Worm (Caenorhabditis elegans) whole organism, L3 larva: Measurements from ENCODE around the gene clec-20.

Experiments
- ZK546.5 ChIP-seq: sonication (generic microtip); optimal IDR thresholded peaks from 2 replicates; lab custom pipeline; 2017; ENCODE audit warnings: missing biosample characterization, missing genetic modification characterization
- aly-2 ChIP-seq: fragments of 150-350 bp; optimal IDR thresholded peaks from 2 replicates; lab custom pipeline; 2014; ENCODE audit warnings: missing biosample characterization, missing genetic modification characterization
- ama-1 ChIP-seq: fragments of 150-350 bp; optimal IDR thresholded peaks from 2 replicates; lab custom pipeline; 2018
- ceh-16 ChIP-seq: sonication (generic microtip); optimal IDR thresholded peaks from 2 replicates; lab custom pipeline; 2017; ENCODE audit warnings: missing biosample characterization, missing genetic modification characterization
- ceh-28 ChIP-seq: fragments of 150-350 bp; optimal IDR thresholded peaks from 2 replicates; lab custom pipeline; 2014; ENCODE audit warnings: missing biosample characterization, missing genetic modification reagents, missing genetic modification characterization
- ceh-82 ChIP-seq: fragments of 150-350 bp; optimal IDR thresholded peaks from 2 replicates; lab custom pipeline; 2014; ENCODE audit warnings: missing biosample characterization, missing genetic modification characterization
- ceh-9 ChIP-seq: sonication (generic microtip); optimal IDR thresholded peaks from 2 replicates; lab custom pipeline; 2018; ENCODE audit warnings: missing biosample characterization, missing genetic modification characterization
- daf-12 ChIP-seq: fragments of 150-350 bp; optimal IDR thresholded peaks from 2 replicates; lab custom pipeline; 2014; ENCODE audit warnings: missing biosample characterization, missing genetic modification reagents, missing genetic modification characterization
- egl-27 ChIP-seq: sonication (generic microtip); optimal IDR thresholded peaks from 4 replicates; lab custom pipeline; 2017; ENCODE audit warnings: missing biosample characterization, missing genetic modification reagents, missing genetic modification characterization
- egl-5 ChIP-seq: fragments of 150-350 bp; optimal IDR thresholded peaks from 2 replicates; lab custom pipeline; 2017; ENCODE audit warnings: missing biosample characterization, missing genetic modification reagents, missing genetic modification characterization, inconsistent platforms
- elt-1 ChIP-seq: fragments of 150-350 bp; optimal IDR thresholded peaks from 2 replicates; lab custom pipeline; 2014; ENCODE audit warnings: missing biosample characterization, missing genetic modification characterization
- elt-2 ChIP-seq: sonication (generic microtip); optimal IDR thresholded peaks from 2 replicates; lab custom pipeline; 2016; ENCODE audit warnings: missing genetic modification reagents, mild to moderate bottlenecking, missing genetic modification characterization, missing compliant biosample characterization
- fkh-2 ChIP-seq: fragments of 150-350 bp; optimal IDR thresholded peaks from 2 replicates; lab custom pipeline; 2014; ENCODE audit warnings: missing biosample characterization, missing genetic modification reagents, missing genetic modification characterization
- fos-1 ChIP-seq: fragments of 150-350 bp; optimal IDR thresholded peaks from 2 replicates; lab custom pipeline; 2014; ENCODE audit warnings: missing biosample characterization, missing genetic modification characterization
- jun-1 ChIP-seq: fragments of 150-350 bp; optimal IDR thresholded peaks from 2 replicates; lab custom pipeline; 2014; ENCODE audit warnings: missing biosample characterization, missing genetic modification reagents, missing genetic modification characterization
- lin-15B ChIP-seq: fragments of 150-350 bp; optimal IDR thresholded peaks from 2 replicates; lab custom pipeline; 2014; ENCODE audit warnings: missing biosample characterization, missing genetic modification characterization
- lin-39 ChIP-seq: fragments of 150-350 bp; optimal IDR thresholded peaks from 2 replicates; lab custom pipeline; 2018; ENCODE audit warnings: missing biosample characterization, missing genetic modification reagents, missing genetic modification characterization
- mdl-1 ChIP-seq: fragments of 150-350 bp; optimal IDR thresholded peaks from 2 replicates; lab custom pipeline; 2014; ENCODE audit warnings: missing biosample characterization, missing genetic modification characterization
- mml-1 ChIP-seq: fragments of 150-350 bp; sonication (generic microtip); optimal IDR thresholded peaks from 3 replicates; lab custom pipeline; 2014; ENCODE audit warnings: missing biosample characterization, missing genetic modification characterization
- nfya-1 ChIP-seq: sonication (generic microtip); optimal IDR thresholded peaks from 2 replicates; lab custom pipeline; 2017; ENCODE audit warnings: missing genetic modification characterization, mild to moderate bottlenecking, missing compliant biosample characterization, antibody characterized with exemption, moderate library complexity; ENCODE audit not compliant: insufficient read depth
- nhr-12 ChIP-seq: fragments of 150-350 bp; optimal IDR thresholded peaks from 2 replicates; lab custom pipeline; 2014; ENCODE audit warnings: missing biosample characterization, missing genetic modification characterization
- nhr-23 ChIP-seq: fragments of 150-350 bp; optimal IDR thresholded peaks from 2 replicates; lab custom pipeline; 2014; ENCODE audit warnings: missing biosample characterization, missing genetic modification reagents, missing genetic modification characterization
- nhr-237 ChIP-seq: fragments of 150-350 bp; optimal IDR thresholded peaks from 2 replicates; lab custom pipeline; 2014; ENCODE audit warnings: missing biosample characterization, missing genetic modification characterization
- nhr-25 ChIP-seq: sonication (generic microtip); optimal IDR thresholded peaks from 2 replicates; lab custom pipeline; 2017; ENCODE audit warnings: missing biosample characterization, missing genetic modification characterization
- nhr-28 ChIP-seq: fragments of 150-350 bp; optimal IDR thresholded peaks from 2 replicates; lab custom pipeline; 2014; ENCODE audit warnings: missing biosample characterization, missing genetic modification characterization
- nhr-43 ChIP-seq: sonication (generic microtip); optimal IDR thresholded peaks from 2 replicates; lab custom pipeline; 2016; ENCODE audit warnings: mild to moderate bottlenecking, missing genetic modification characterization, missing compliant biosample characterization; ENCODE audit not compliant: poor library complexity, severe bottlenecking
- nhr-67 ChIP-seq: fragments of 150-350 bp; optimal IDR thresholded peaks from 2 replicates; lab custom pipeline; 2014; ENCODE audit warnings: missing biosample characterization, missing genetic modification characterization
- nhr-76 ChIP-seq: fragments of 150-350 bp; sonication (generic microtip); optimal IDR thresholded peaks from 5 replicates; lab custom pipeline; 2014; ENCODE audit warnings: missing biosample characterization, missing genetic modification characterization
- nhr-77 ChIP-seq: fragments of 150-350 bp; optimal IDR thresholded peaks from 2 replicates; lab custom pipeline; 2014; ENCODE audit warnings: missing biosample characterization, missing genetic modification characterization
- pha-4 ChIP-seq: fragments of 150-350 bp; optimal IDR thresholded peaks from 2 replicates; lab custom pipeline; 2014; ENCODE audit warnings: missing biosample characterization, missing genetic modification reagents, missing genetic modification characterization
- pqm-1 ChIP-seq: fragments of 150-350 bp; optimal IDR thresholded peaks from 2 replicates; lab custom pipeline; 2017; ENCODE audit warnings: missing biosample characterization, missing genetic modification characterization, inconsistent platforms
- sea-2 ChIP-seq: fragments of 150-350 bp; sonication (generic microtip); optimal IDR thresholded peaks from 4 replicates; lab custom pipeline; 2014; ENCODE audit warnings: missing biosample characterization, missing genetic modification reagents, missing genetic modification characterization
- skn-1 ChIP-seq: fragments of 150-350 bp; optimal IDR thresholded peaks from 2 replicates; lab custom pipeline; 2014; ENCODE audit warnings: missing biosample characterization, missing genetic modification characterization
- snpc-4 ChIP-seq: fragments of 150-350 bp; optimal IDR thresholded peaks from 2 replicates; lab custom pipeline; 2014; ENCODE audit warnings: missing biosample characterization, missing genetic modification characterization
- tbx-2 ChIP-seq: sonication (generic microtip); optimal IDR thresholded peaks from 2 replicates; lab custom pipeline; 2016; ENCODE audit warnings: mild to moderate bottlenecking, missing genetic modification characterization, missing compliant biosample characterization
- unc-39 ChIP-seq: sonication (generic microtip); optimal IDR thresholded peaks from 4 replicates; lab custom pipeline; 2017; ENCODE audit warnings: missing biosample characterization, missing genetic modification characterization
- unc-62 ChIP-seq: fragments of 150-350 bp; sonication (generic microtip); optimal IDR thresholded peaks from 4 replicates; lab custom pipeline; 2014; ENCODE audit warnings: missing biosample characterization, missing genetic modification reagents, missing genetic modification characterization
- zag-1 ChIP-seq: fragments of 150-350 bp; optimal IDR thresholded peaks from 2 replicates; lab custom pipeline; 2014; ENCODE audit warnings: missing biosample characterization, missing genetic modification characterization
- ztf-11 ChIP-seq: fragments of 150-350 bp; optimal IDR thresholded peaks from 2 replicates; lab custom pipeline; 2014; ENCODE audit warnings: missing biosample characterization, missing genetic modification characterization
- ztf-4 ChIP-seq: fragments of 150-350 bp; optimal IDR thresholded peaks from 2 replicates; lab custom pipeline; 2014; ENCODE audit warnings: missing biosample characterization, missing genetic modification characterization

Gene clec-20

ce11 chrII:1584140-1584539, 10.9 kb downstream of the clec-20 start, which contains the start of gene clec-21:
clec-21 (minus strand) TSS chrII:1584240.
- TF ChIP-seq nhr-28 (tag; lab: Kevin White, UChicago) (no peak), aly-2 (tag; lab: Kevin White, UChicago) (no peak), daf-12 (no peak), fos-1 (tag; lab: Kevin White, UChicago) (no peak), nhr-43 (tag; lab: Kevin White, UChicago) (no peak), nhr-23 (no peak), ztf-4 (tag; lab: Kevin White, UChicago) (no peak), ceh-16 (tag; lab: Kevin White, UChicago) (no peak), pha-4 (tag; lab: Kevin White, UChicago) (no peak), skn-1 (tag; lab: Kevin White, UChicago) (no peak), ZK546.5 (tag; lab: Kevin White, UChicago) (no peak)

- TF ChIP-seq elt-2 (peak; percentile 56), egl-27 (tag; lab: Kevin White, UChicago) (no peak), ceh-82 (tag; lab: Kevin White, UChicago) (no peak), unc-39 (no peak)
- TF ChIP-seq, all 47 proteins: peak for 1
These were observed 15.2 kb downstream of the clec-20 start, which contains the start of gene math-38 for ce11 chrII:1579886-1580285. math-38 (minus strand) TSS chrII:1579986.

- TF ChIP-seq nhr-23 (no peak), pqm-1 (tag; lab: Kevin White, UChicago) (peak; percentile 68), pha-4 (tag; lab: Kevin White, UChicago) (no peak), tbx-2 (tag; lab: Kevin White, UChicago) (no peak), fkh-2 (tag; lab: Kevin White, UChicago) (no peak), mdl-1 (tag; lab: Kevin White, UChicago) (no peak), lin-15B (tag; lab: Kevin White, UChicago) (no peak), nhr-67 (no peak), nhr-76 (tag; lab: Kevin White, UChicago) (no peak), nhr-77 (tag; lab: Kevin White, UChicago) (no peak), zag-1 (no peak), ama-1 (lab: Kevin White, UChicago) (no peak), nhr-12 (tag; lab: Kevin White, UChicago) (no peak), jun-1 (tag; lab: Kevin White, UChicago) (peak; percentile 21), mml-1 (tag; lab: Kevin White, UChicago) (no peak), lin-39 (tag; lab: Kevin White, UChicago) (no peak), nhr-25 (no peak), nhr-28 (tag; lab: Kevin White, UChicago) (no peak), elt-1 (tag; lab: Kevin White, UChicago) (no peak), snpc-4 (tag; lab: Kevin White, UChicago) (no peak), unc-62 (GFP tag; lab: Kevin White, UChicago) (no peak), elt-2 (peak; percentile 82), unc-39 (no peak), ztf-11 (tag; lab: Kevin White, UChicago) (no peak), ZK546.5 (tag; lab: Kevin White, UChicago) (no peak)
- TF ChIP-seq, all 47 proteins: peak for 3
These were observed 18.3 kb downstream of the clec-20 start for ce11 chrII:1576772-1577171.

- TF ChIP-seq sea-2 (GFP tag; lab: Kevin White, UChicago): no peak
- no peak for TF ChIP-seq lin-15B (tag; lab: Kevin White, UChicago)
- TF ChIP-seq nhr-12 (tag; lab: Kevin White, UChicago): no peak
- TF ChIP-seq ceh-28 (tag; lab: Kevin White, UChicago): no peak
- no peak for TF ChIP-seq fkh-2 (tag; lab: Kevin White, UChicago)
- no peak for TF ChIP-seq jun-1 (tag; lab: Kevin White, UChicago)
- TF ChIP-seq mml-1 (tag; lab: Kevin White, UChicago): no peak
- no peak for TF ChIP-seq egl-27 (tag; lab: Kevin White, UChicago)
- no peak for TF ChIP-seq egl-5
- TF ChIP-seq ceh-9 (tag; lab: Kevin White, UChicago): no peak
- TF ChIP-seq nfya-1 (tag; lab: Kevin White, UChicago): no peak
- no peak for TF ChIP-seq ceh-82 (tag; lab: Kevin White, UChicago)
- TF ChIP-seq daf-12: no peak
- no peak for TF ChIP-seq ama-1 (lab: Kevin White, UChicago)
- TF ChIP-seq nhr-237: no peak
- no peak for TF ChIP-seq ztf-11 (tag; lab: Kevin White, UChicago)
- no peak for TF ChIP-seq fos-1 (tag; lab: Kevin White, UChicago)
These were observed 19.0 kb downstream of the clec-20 start, which contains the start of gene K05F6.10 for ce11 chrII:1576030-1576429. K05F6.10 (minus strand) TSS chrII:1576130.
